Fruit fly (Drosophila melanogaster) whole organism, pupa: ENCODE measurements around the gene Dus4.

ENCODE experiments used
- CG10348 ChIP-seq: fragments of 200-800 bp; sonication (Bioruptor generic); IDR thresholded peaks from 2 replicates; pipeline ENCODE4 v1.3.6; 2022; ENCODE audit warnings: missing biosample characterization, missing genetic modification characterization
- CG12605 ChIP-seq: fragments of 200-800 bp; sonication (Bioruptor generic); IDR thresholded peaks from 2 replicates; pipeline ENCODE4 v1.3.6; 2022; ENCODE audit warnings: missing biosample characterization, missing genetic modification characterization
- CG13204 ChIP-seq: fragments of 200-800 bp; sonication (Bioruptor generic); optimal IDR thresholded peaks from 2 replicates; lab custom pipeline; 2018; ENCODE audit warnings: missing biosample characterization, mild to moderate bottlenecking, missing genetic modification characterization, moderate library complexity
- CG14655 ChIP-seq: fragments of 200-800 bp; sonication (Bioruptor generic); optimal IDR thresholded peaks from 3 replicates; lab custom pipeline; 2017; ENCODE audit warnings: mild to moderate bottlenecking, missing biosample characterization, missing genetic modification reagents, missing genetic modification characterization
- CG15710 ChIP-seq: fragments of 200-800 bp; sonication (Bioruptor generic); optimal IDR thresholded peaks from 2 replicates; lab custom pipeline; 2018; ENCODE audit warnings: missing biosample characterization, mild to moderate bottlenecking, missing genetic modification characterization, moderate library complexity
- CG17806 ChIP-seq: fragments of 200-800 bp; sonication (Bioruptor generic); optimal IDR thresholded peaks from 2 replicates; lab custom pipeline; 2018; ENCODE audit warnings: missing biosample characterization, mild to moderate bottlenecking, missing genetic modification characterization, moderate library complexity
- CG32121 ChIP-seq: fragments of 200-800 bp; sonication (Bioruptor generic); IDR thresholded peaks from 2 replicates; pipeline ENCODE4 v1.3.6; 2022; ENCODE audit warnings: missing biosample characterization, missing genetic modification characterization
- CG34367 ChIP-seq: fragments of 200-800 bp; sonication (Bioruptor generic); optimal IDR thresholded peaks from 2 replicates; lab custom pipeline; 2018; ENCODE audit warnings: missing biosample characterization, mild to moderate bottlenecking, missing genetic modification characterization
- CG4496 ChIP-seq: fragments of 200-800 bp; sonication (Bioruptor generic); IDR thresholded peaks from 3 replicates; pipeline ENCODE4 v1.3.6; 2022; ENCODE audit warnings: missing biosample characterization, missing genetic modification characterization
- CG8159 ChIP-seq: fragments of 200-800 bp; sonication (Bioruptor generic); optimal IDR thresholded peaks from 3 replicates; lab custom pipeline; 2018; ENCODE audit warnings: missing biosample characterization, mild to moderate bottlenecking, missing genetic modification characterization, moderate library complexity
- CG8301 ChIP-seq: fragments of 200-800 bp; sonication (Bioruptor generic); optimal IDR thresholded peaks from 2 replicates; lab custom pipeline; 2018; ENCODE audit warnings: missing biosample characterization, mild to moderate bottlenecking, missing genetic modification characterization
- CG9948 ChIP-seq: fragments of 200-800 bp; sonication (Bioruptor generic); optimal IDR thresholded peaks from 2 replicates; lab custom pipeline; 2018; ENCODE audit warnings: missing biosample characterization, mild to moderate bottlenecking, missing genetic modification characterization, moderate library complexity
- D1 ChIP-seq: fragments of 200-800 bp; sonication (Bioruptor generic); optimal IDR thresholded peaks from 2 replicates; lab custom pipeline; 2018; ENCODE audit warnings: missing biosample characterization, mild to moderate bottlenecking, missing genetic modification characterization, moderate library complexity
- EcR ChIP-seq: fragments of 200-800 bp; sonication (Bioruptor generic); optimal IDR thresholded peaks from 3 replicates; lab custom pipeline; 2019; ENCODE audit warnings: missing biosample characterization, missing genetic modification characterization, mild to moderate bottlenecking, moderate library complexity, missing genetic modification reagents
- Ets98B ChIP-seq: fragments of 200-800 bp; sonication (Bioruptor generic); IDR thresholded peaks from 2 replicates; pipeline ENCODE4 v1.3.6; 2022; ENCODE audit warnings: missing biosample characterization, missing genetic modification characterization
- Pif1A ChIP-seq: fragments of 200-800 bp; sonication (Bioruptor generic); optimal IDR thresholded peaks from 3 replicates; lab custom pipeline; 2016; ENCODE audit warnings: missing biosample characterization, missing genetic modification characterization
- Pif1B ChIP-seq: fragments of 200-800 bp; sonication (Bioruptor generic); optimal IDR thresholded peaks from 3 replicates; lab custom pipeline; 2016; ENCODE audit warnings: missing biosample characterization, missing genetic modification characterization
- Snoo ChIP-seq: fragments of 200-800 bp; sonication (Bioruptor generic); optimal IDR thresholded peaks from 3 replicates; lab custom pipeline; 2017; ENCODE audit warnings: missing biosample characterization, mild to moderate bottlenecking, missing genetic modification characterization, inconsistent platforms
- fd96Ca ChIP-seq: fragments of 200-800 bp; sonication (Bioruptor generic); IDR thresholded peaks from 3 replicates; pipeline ENCODE4 v1.3.6; 2022; ENCODE audit warnings: missing biosample characterization, missing genetic modification characterization
- gl ChIP-seq: fragments of 200-800 bp; sonication (Bioruptor generic); optimal IDR thresholded peaks from 2 replicates; lab custom pipeline; 2018; ENCODE audit warnings: missing biosample characterization, mild to moderate bottlenecking, missing genetic modification characterization
- rn ChIP-seq: fragments of 200-800 bp; sonication (Bioruptor generic); IDR thresholded peaks from 2 replicates; pipeline ENCODE4 v1.3.6; 2022; ENCODE audit warnings: missing biosample characterization, missing genetic modification characterization

Dus4 gene

DNA sequence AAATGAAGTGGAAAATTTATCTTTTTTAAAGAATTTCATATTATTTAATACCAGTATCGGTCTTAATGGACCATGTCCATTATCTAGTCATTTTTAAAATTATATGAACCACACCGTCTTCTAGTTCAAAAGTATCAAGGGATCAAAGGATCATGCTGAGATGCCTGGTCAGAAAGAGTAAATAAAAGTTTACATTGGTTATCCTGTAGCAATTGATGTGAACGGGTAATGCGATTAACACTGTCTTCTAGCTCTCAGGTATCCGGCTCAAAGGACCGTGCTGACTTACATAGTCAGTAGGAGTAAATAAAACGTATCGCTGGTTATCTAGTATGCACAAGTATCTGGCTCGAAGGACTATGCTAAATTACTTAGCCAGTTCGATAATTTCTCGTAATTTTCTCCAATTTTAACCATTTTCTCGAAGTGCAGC is 43.9 kb upstream of the Dus4 start:
- TF ChIP-seq CG10348 (GFP tag; lab: Robert Waterston, UW) (no peak), CG15710 (tag; lab: Kevin White, UChicago) (peak; percentile 38), CG14655 (peak; percentile 19), Pif1A (GFP tag; lab: Kevin White, UChicago) (peak; percentile 3), CG8159 (peak; percentile 50), CG17806 (tag; lab: Kevin White, UChicago) (no peak)

DNA sequence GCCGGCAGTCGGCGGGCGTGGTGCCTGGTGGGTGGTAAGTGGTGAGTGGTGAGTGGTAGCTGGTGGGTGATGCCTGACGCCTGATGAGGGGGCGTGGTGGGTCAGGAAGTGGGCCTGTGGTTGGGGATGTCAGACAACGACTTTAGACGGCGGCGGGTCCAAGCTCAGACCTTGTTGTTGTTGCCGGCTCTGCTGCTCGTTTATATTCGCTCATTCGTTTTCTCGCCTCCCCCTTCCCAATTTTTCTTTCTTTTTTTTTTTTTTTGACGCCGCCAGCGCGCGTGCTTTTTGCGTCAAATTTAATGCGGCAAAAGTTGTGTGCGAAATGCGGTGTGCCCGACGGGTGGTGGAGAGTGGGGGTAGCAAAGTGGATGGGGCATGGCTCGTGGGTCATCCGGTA is 43.5 kb upstream of the Dus4 start:
- TF ChIP-seq CG9948 (no peak), CG12605 (GFP tag; lab: Robert Waterston, UW) (no peak), Pif1A (GFP tag; lab: Kevin White, UChicago) (no peak), Ets98B (GFP tag; lab: Robert Waterston, UW) (no peak), CG32121 (GFP tag; lab: Robert Waterston, UW) (no peak), CG13204 (GFP tag; lab: Kevin White, UChicago) (peak; percentile 58), Pif1B (GFP tag; lab: Kevin White, UChicago) (no peak)

DNA sequence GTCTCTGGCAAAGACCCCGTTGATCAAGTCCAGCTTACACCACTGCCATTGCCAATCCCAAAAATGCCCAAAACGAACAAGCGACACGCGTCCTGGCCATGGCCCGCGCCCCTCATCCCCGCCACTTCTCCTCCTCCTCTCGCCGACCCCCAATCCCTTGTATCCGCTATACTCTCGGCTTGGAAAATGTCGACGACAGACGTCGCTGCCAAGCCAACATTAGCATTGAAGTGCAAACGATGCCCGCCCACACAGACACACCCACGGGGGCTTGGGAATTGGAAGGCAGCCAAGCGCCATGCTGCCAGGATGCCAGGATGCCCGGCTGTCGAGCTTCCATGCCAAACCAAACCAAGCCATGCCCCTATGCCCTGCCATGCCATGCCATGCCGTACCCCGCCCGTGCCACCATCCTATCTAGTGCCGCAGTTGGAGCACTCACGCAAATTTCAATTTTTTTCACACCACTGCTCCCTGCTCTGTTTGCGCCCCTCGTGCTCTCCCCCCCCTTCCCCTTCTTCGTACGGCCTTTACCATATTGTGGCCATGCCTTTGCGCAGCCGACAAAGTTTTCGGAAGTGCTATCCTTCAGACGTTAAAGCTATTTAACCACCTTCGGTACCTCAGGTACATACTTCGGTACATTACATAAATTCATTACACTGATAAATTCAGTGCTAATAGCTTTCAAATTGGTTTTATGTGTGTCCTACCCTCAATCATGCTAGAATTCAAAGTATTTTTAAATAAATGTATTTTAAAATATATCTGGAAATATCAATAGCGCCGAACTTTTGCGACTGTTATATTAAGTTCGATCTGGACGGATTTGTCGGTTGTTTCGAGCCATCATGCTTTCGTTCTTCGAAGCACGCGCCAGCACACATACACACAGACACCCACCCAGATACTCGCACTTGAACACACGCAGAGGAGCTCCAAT is 41.5 kb upstream of the Dus4 start:
- TF ChIP-seq rn (GFP tag; lab: Robert Waterston, UW) (no peak), CG32121 (GFP tag; lab: Robert Waterston, UW) (no peak), CG15710 (tag; lab: Kevin White, UChicago) (peak; percentile 93), gl (peak; percentile 75), CG13204 (GFP tag; lab: Kevin White, UChicago) (peak; percentile 72), CG34367 (tag; lab: Kevin White, UChicago) (peak; percentile 83), CG17806 (tag; lab: Kevin White, UChicago) (peak; percentile 78), Snoo (tag; lab: Kevin White, UChicago) (peak; percentile 87), CG8159 (peak; percentile 89), Pif1A (GFP tag; lab: Kevin White, UChicago) (peak; percentile 81), D1 (tag; lab: Kevin White, UChicago) (peak; percentile 30), CG9948 (peak; percentile 85), Pif1B (GFP tag; lab: Kevin White, UChicago) (peak; percentile 91), Ets98B (GFP tag; lab: Robert Waterston, UW) (no peak), fd96Ca (GFP tag; lab: Robert Waterston, UW) (no peak; the same call in 2 of the 3 replicates), CG8301 (peak; percentile 81), CG12605 (GFP tag; lab: Robert Waterston, UW) (peak; percentile 49; the same call in 1 of the 2 replicates), CG14655 (peak; percentile 86), CG10348 (GFP tag; lab: Robert Waterston, UW) (no peak), EcR (GFP tag; lab: Kevin White, UChicago) (peak; percentile 9), CG4496 (GFP tag; lab: Robert Waterston, UW) (0 out of 3 replicates have a peak, but pooled peaks have one; percentile 47)

DNA sequence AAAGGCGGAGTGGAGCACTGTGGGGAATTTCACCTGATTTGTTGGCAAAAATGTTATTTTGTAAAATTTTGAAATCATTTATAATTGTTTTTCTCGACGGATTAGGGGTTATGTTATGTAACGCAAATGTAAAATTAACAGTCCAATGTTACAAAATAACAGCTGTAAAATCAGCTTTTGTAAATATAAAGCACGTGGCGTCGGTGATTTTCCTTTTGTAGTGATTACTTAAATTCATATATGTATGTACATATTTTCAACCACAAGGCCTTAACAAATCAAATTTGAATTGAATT is 40.9 kb upstream of the Dus4 start, which contains the start of gene CG15172:
CG15172 (plus strand) TSS at position 197 of the 296 bp plus-strand sequence.
- TF ChIP-seq CG12605 (GFP tag; lab: Robert Waterston, UW), result no peak
- no peak for TF ChIP-seq CG34367 (tag; lab: Kevin White, UChicago)
- no peak for TF ChIP-seq CG14655
- no peak for TF ChIP-seq Pif1B (GFP tag; lab: Kevin White, UChicago)
- TF ChIP-seq CG13204 (GFP tag; lab: Kevin White, UChicago), result no peak

DNA sequence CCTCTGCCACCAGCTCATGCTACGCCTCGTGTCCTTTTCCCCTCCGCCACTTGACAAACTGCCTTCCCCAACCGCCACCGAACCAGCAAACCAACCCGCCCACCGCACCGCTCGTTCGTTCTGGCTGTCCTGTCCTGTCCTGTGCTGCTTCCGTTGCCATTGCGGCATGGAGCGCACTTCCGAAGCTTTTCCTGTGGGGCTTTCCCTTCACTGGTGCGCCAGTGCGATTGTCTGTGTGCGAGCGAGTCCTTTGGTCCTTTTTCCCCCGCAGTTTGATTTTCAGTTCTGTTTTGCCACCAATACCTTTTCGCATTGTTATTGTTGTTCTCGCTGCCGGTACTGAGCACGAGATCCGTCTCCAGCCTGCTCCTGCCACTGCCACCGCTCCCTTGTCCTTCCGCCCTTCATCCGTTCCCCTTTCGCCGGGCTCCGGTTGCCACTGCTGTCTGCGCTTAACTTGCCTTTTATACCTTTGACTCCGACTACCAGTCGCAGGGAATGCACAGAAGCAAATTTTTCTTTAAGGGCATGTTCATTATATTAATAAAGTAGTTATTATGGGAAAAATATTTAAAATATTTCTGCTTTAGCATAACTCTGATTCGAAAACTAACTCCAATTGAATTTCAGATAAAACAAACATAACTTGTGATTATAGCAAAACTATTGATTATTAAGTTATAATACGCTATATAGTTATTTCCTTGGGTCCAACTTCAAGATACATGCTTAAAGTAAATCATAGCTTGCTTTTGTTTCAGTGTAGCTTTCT is 38.9 kb upstream of the Dus4 start:
- TF ChIP-seq CG17806 (tag; lab: Kevin White, UChicago) (peak; percentile 70), CG13204 (GFP tag; lab: Kevin White, UChicago) (peak; percentile 44), CG12605 (GFP tag; lab: Robert Waterston, UW) (no peak), Pif1B (GFP tag; lab: Kevin White, UChicago) (peak; percentile 21), Pif1A (GFP tag; lab: Kevin White, UChicago) (peak; percentile 38), CG14655 (peak; percentile 72), Ets98B (GFP tag; lab: Robert Waterston, UW) (no peak), EcR (GFP tag; lab: Kevin White, UChicago) (no peak), CG4496 (GFP tag; lab: Robert Waterston, UW) (no peak), CG9948 (peak; percentile 74), gl (no peak), CG32121 (GFP tag; lab: Robert Waterston, UW) (no peak), CG8301 (peak; percentile 53), CG15710 (tag; lab: Kevin White, UChicago) (peak; percentile 84), fd96Ca (GFP tag; lab: Robert Waterston, UW) (no peak), CG10348 (GFP tag; lab: Robert Waterston, UW) (no peak), D1 (tag; lab: Kevin White, UChicago) (no peak), Snoo (tag; lab: Kevin White, UChicago) (peak; percentile 56), CG34367 (tag; lab: Kevin White, UChicago) (peak; percentile 57), rn (GFP tag; lab: Robert Waterston, UW) (no peak), CG8159 (peak; percentile 86)
